Worm (Caenorhabditis elegans) whole organism, L1 larva: ENCODE results near the gene lgc-45.

Experiments
- C04F5.9 ChIP-seq: sonication (generic microtip); optimal IDR thresholded peaks from 2 replicates; lab custom pipeline; 2016; ENCODE audit warnings: missing genetic modification characterization, missing compliant biosample characterization
- C34B4.2 ChIP-seq: sonication (generic microtip); optimal IDR thresholded peaks from 2 replicates; lab custom pipeline; 2017; ENCODE audit warnings: mild to moderate bottlenecking, missing genetic modification characterization, missing compliant biosample characterization
- F16B12.6 ChIP-seq: fragments of 150-350 bp; optimal IDR thresholded peaks from 2 replicates; lab custom pipeline; 2014; ENCODE audit warnings: missing biosample characterization, missing genetic modification characterization
- Y116A8C.19 ChIP-seq: sonication (generic microtip); optimal IDR thresholded peaks from 2 replicates; lab custom pipeline; 2016; ENCODE audit warnings: missing compliant biosample characterization, missing genetic modification characterization, borderline replicate concordance
- aly-2 ChIP-seq: fragments of 150-350 bp; optimal IDR thresholded peaks from 2 replicates; lab custom pipeline; 2014; ENCODE audit warnings: missing biosample characterization, missing genetic modification characterization
- ama-1 ChIP-seq: fragments of 150-350 bp; optimal IDR thresholded peaks from 2 replicates; lab custom pipeline; 2014
- blmp-1 ChIP-seq: fragments of 150-350 bp; optimal IDR thresholded peaks from 2 replicates; lab custom pipeline; 2014; ENCODE audit warnings: missing biosample characterization, missing genetic modification characterization
- ceh-82 ChIP-seq, 3 experiments: fragments of 150-350 bp in 1 of 3; sonication (generic microtip) in 2 of 3; optimal IDR thresholded peaks; 2 replicates each; lab custom pipeline; 2014 to 2017; ENCODE audit warnings: missing biosample characterization in 3 of 3, missing genetic modification characterization in 3 of 3
- dpl-1 ChIP-seq, 3 experiments: fragments of 150-350 bp in 2 of 3; sonication (generic microtip) in 1 of 3; optimal IDR thresholded peaks; 2 replicates each; lab custom pipeline; 2014 to 2017; ENCODE audit warnings: missing biosample characterization in 3 of 3, missing genetic modification characterization in 3 of 3, missing genetic modification reagents in 3 of 3
- dsc-1 ChIP-seq: sonication (generic microtip); optimal IDR thresholded peaks from 2 replicates; lab custom pipeline; 2016; ENCODE audit warnings: mild to moderate bottlenecking, missing genetic modification characterization, missing compliant biosample characterization
- efl-1 ChIP-seq, 4 experiments: fragments of 150-350 bp; optimal IDR thresholded peaks in 3 of 4; peaks in 1 of 4; 1 replicate in 1 of 4; 2 replicates in 3 of 4; lab custom pipeline; 2014; ENCODE audit warnings: missing biosample characterization in 2 of 4, missing genetic modification characterization in 2 of 4, missing genetic modification reagents in 2 of 4
- efl-3 ChIP-seq: fragments of 200-800 bp; sonication (Bioruptor generic); optimal IDR thresholded peaks from 2 replicates; lab custom pipeline; 2018; ENCODE audit warnings: mild to moderate bottlenecking, missing genetic modification characterization, missing compliant biosample characterization
- egl-13 ChIP-seq: sonication (generic microtip); optimal IDR thresholded peaks from 2 replicates; lab custom pipeline; 2016; ENCODE audit warnings: missing genotype, missing genetic modification reagents, missing genetic modification characterization, missing compliant biosample characterization
- egl-27 ChIP-seq, 2 experiments: fragments of 150-350 bp in 1 of 2; sonication (generic microtip); optimal IDR thresholded peaks; 3 replicates each; lab custom pipeline; 2017 to 2018; ENCODE audit warnings: missing biosample characterization in 2 of 2, missing genetic modification characterization in 2 of 2, missing genetic modification reagents in 2 of 2
- elt-3 ChIP-seq, 6 experiments: fragments of 150-350 bp in 1 of 6; sonication (generic microtip); optimal IDR thresholded peaks; 2 replicates each; lab custom pipeline; 2017 to 2018; ENCODE audit warnings: missing biosample characterization in 6 of 6, missing genetic modification characterization in 6 of 6, inconsistent platforms in 1 of 6
- fkh-10 ChIP-seq: sonication (generic microtip); optimal IDR thresholded peaks from 2 replicates; lab custom pipeline; 2017; ENCODE audit warnings: missing biosample characterization, missing genetic modification reagents, missing genetic modification characterization
- fos-1 ChIP-seq: fragments of 150-350 bp; optimal IDR thresholded peaks from 2 replicates; lab custom pipeline; 2014; ENCODE audit warnings: missing biosample characterization, missing genetic modification characterization
- grh-1 ChIP-seq: fragments of 200-800 bp; sonication (Bioruptor generic); IDR thresholded peaks from 2 replicates; pipeline ENCODE4 v1.3.6; 2022; ENCODE audit warnings: missing genetic modification reagents, missing genetic modification characterization, missing compliant biosample characterization
- hlh-17 ChIP-seq: fragments of 200-800 bp; sonication (Bioruptor generic); optimal IDR thresholded peaks from 2 replicates; lab custom pipeline; 2018; ENCODE audit warnings: missing genetic modification characterization, mild to moderate bottlenecking, missing compliant biosample characterization, moderate library complexity, borderline replicate concordance
- hlh-4 ChIP-seq: sonication (generic microtip); optimal IDR thresholded peaks from 2 replicates; lab custom pipeline; 2016; ENCODE audit warnings: mild to moderate bottlenecking, missing genetic modification characterization, missing compliant biosample characterization
- hpl-2 ChIP-seq: fragments of 150-350 bp; optimal IDR thresholded peaks from 2 replicates; lab custom pipeline; 2014; ENCODE audit warnings: missing biosample characterization, missing genetic modification reagents, missing genetic modification characterization
- irx-1 ChIP-seq: sonication (generic microtip); optimal IDR thresholded peaks from 2 replicates; lab custom pipeline; 2016; ENCODE audit warnings: missing genetic modification characterization, missing compliant biosample characterization
- jun-1 ChIP-seq: fragments of 150-350 bp; optimal IDR thresholded peaks from 2 replicates; lab custom pipeline; 2014; ENCODE audit warnings: missing biosample characterization, missing genetic modification reagents, missing genetic modification characterization
- lin-14 ChIP-seq: fragments of 200-800 bp; sonication (Bioruptor generic); optimal IDR thresholded peaks from 2 replicates; lab custom pipeline; 2018; ENCODE audit warnings: mild to moderate bottlenecking, missing genetic modification characterization, moderate library complexity, missing compliant biosample characterization
- lsy-2 ChIP-seq, 2 experiments: fragments of 150-350 bp; optimal IDR thresholded peaks; 2 replicates each; lab custom pipeline; 2014; ENCODE audit warnings: missing biosample characterization in 2 of 2, missing genetic modification characterization in 2 of 2
- mab-9 ChIP-seq: fragments of 200-800 bp; sonication (Bioruptor generic); IDR thresholded peaks from 2 replicates; pipeline ENCODE4 v1.3.6; 2022; ENCODE audit warnings: missing genetic modification reagents, missing genetic modification characterization, missing compliant biosample characterization
- mdl-1 ChIP-seq, 2 experiments: fragments of 150-350 bp; optimal IDR thresholded peaks; 2 replicates each; lab custom pipeline; 2014 to 2017; ENCODE audit warnings: missing biosample characterization in 2 of 2, missing genetic modification characterization in 2 of 2, inconsistent platforms in 1 of 2
- mep-1 ChIP-seq: fragments of 150-350 bp; optimal IDR thresholded peaks from 2 replicates; lab custom pipeline; 2014; ENCODE audit warnings: missing biosample characterization, missing genetic modification characterization
- nhr-237 ChIP-seq: fragments of 150-350 bp; optimal IDR thresholded peaks from 2 replicates; lab custom pipeline; 2014; ENCODE audit warnings: missing biosample characterization, missing genetic modification characterization
- nhr-47 ChIP-seq: sonication (generic microtip); optimal IDR thresholded peaks from 2 replicates; lab custom pipeline; 2016; ENCODE audit warnings: mild to moderate bottlenecking, missing genetic modification characterization, moderate library complexity, missing compliant biosample characterization
- nhr-76 ChIP-seq: sonication (generic microtip); optimal IDR thresholded peaks from 2 replicates; lab custom pipeline; 2017; ENCODE audit warnings: missing biosample characterization, missing genetic modification characterization
- nhr-77 ChIP-seq: fragments of 150-350 bp; optimal IDR thresholded peaks from 2 replicates; lab custom pipeline; 2014; ENCODE audit warnings: missing biosample characterization, missing genetic modification characterization
- nhr-90 ChIP-seq: sonication (generic microtip); optimal IDR thresholded peaks from 2 replicates; lab custom pipeline; 2016; ENCODE audit warnings: mild to moderate bottlenecking, missing genetic modification characterization, missing compliant biosample characterization; ENCODE audit not compliant: poor library complexity
- pax-3 ChIP-seq: fragments of 200-800 bp; sonication (Bioruptor generic); optimal IDR thresholded peaks from 2 replicates; lab custom pipeline; 2018; ENCODE audit warnings: mild to moderate bottlenecking, missing genetic modification characterization, moderate library complexity, missing compliant biosample characterization
- pqm-1 ChIP-seq: sonication (generic microtip); optimal IDR thresholded peaks from 3 replicates; lab custom pipeline; 2017; ENCODE audit warnings: missing biosample characterization, missing genetic modification characterization
- rnt-1 ChIP-seq: sonication (generic microtip); optimal IDR thresholded peaks from 2 replicates; lab custom pipeline; 2016; ENCODE audit warnings: mild to moderate bottlenecking, missing genetic modification characterization, moderate library complexity, missing compliant biosample characterization
- skn-1 ChIP-seq: fragments of 150-350 bp; optimal IDR thresholded peaks from 2 replicates; lab custom pipeline; 2014; ENCODE audit warnings: missing biosample characterization, missing genetic modification characterization
- snpc-4 ChIP-seq: fragments of 150-350 bp; optimal IDR thresholded peaks from 2 replicates; lab custom pipeline; 2014; ENCODE audit warnings: missing biosample characterization, missing genetic modification characterization
- snu-23 ChIP-seq: sonication (generic microtip); optimal IDR thresholded peaks from 2 replicates; lab custom pipeline; 2016; ENCODE audit warnings: missing genetic modification characterization, missing compliant biosample characterization
- sptf-1 ChIP-seq: fragments of 150-350 bp; optimal IDR thresholded peaks from 2 replicates; lab custom pipeline; 2014; ENCODE audit warnings: missing biosample characterization, missing genetic modification characterization
- swsn-7 ChIP-seq: sonication (generic microtip); optimal IDR thresholded peaks from 2 replicates; lab custom pipeline; 2016; ENCODE audit warnings: missing genetic modification characterization, missing compliant biosample characterization
- tbx-2 ChIP-seq: sonication (generic microtip); optimal IDR thresholded peaks from 2 replicates; lab custom pipeline; 2016; ENCODE audit warnings: missing genetic modification characterization, missing compliant biosample characterization
- unc-62 ChIP-seq: fragments of 150-350 bp; optimal IDR thresholded peaks from 2 replicates; lab custom pipeline; 2014; ENCODE audit warnings: missing biosample characterization, missing genetic modification reagents, missing genetic modification characterization
- unc-98 ChIP-seq: fragments of 200-800 bp; sonication (Bioruptor generic); IDR thresholded peaks from 2 replicates; pipeline ENCODE4 v1.3.6; 2022; ENCODE audit warnings: missing genetic modification characterization, missing compliant biosample characterization
- vab-15 ChIP-seq: sonication (generic microtip); optimal IDR thresholded peaks from 2 replicates; lab custom pipeline; 2017; ENCODE audit warnings: missing genotype, mild to moderate bottlenecking, missing genetic modification characterization, missing compliant biosample characterization
- zag-1 ChIP-seq: fragments of 150-350 bp; optimal IDR thresholded peaks from 2 replicates; lab custom pipeline; 2014; ENCODE audit warnings: missing biosample characterization, missing genetic modification characterization
- ztf-4 ChIP-seq: fragments of 150-350 bp; optimal IDR thresholded peaks from 2 replicates; lab custom pipeline; 2014; ENCODE audit warnings: missing biosample characterization, missing genetic modification characterization

lgc-45 gene

ce11 chrII:3518961-3519544 is 38.2 kb upstream of the lgc-45 start, which contains the start of gene clec-126 (continued):
- TF ChIP-seq nhr-90: peak; percentile 90
- TF ChIP-seq ceh-82 (tag; optimal IDR thresholded peaks at IDR 0.05; lab: Kevin White, UChicago): peak in 2 of 3 experiments; percentile 13 to 37
- TF ChIP-seq swsn-7 (tag; lab: Kevin White, UChicago): peak; percentile 65
- no peak for TF ChIP-seq jun-1 (tag; lab: Kevin White, UChicago)
- TF ChIP-seq pax-3 (tag; lab: Kevin White, UChicago): no peak
- no peak for TF ChIP-seq aly-2 (tag; lab: Kevin White, UChicago)
- TF ChIP-seq C04F5.9 (tag; lab: Kevin White, UChicago): peak; percentile 29
- TF ChIP-seq hlh-4 (tag; lab: Kevin White, UChicago): no peak
- TF ChIP-seq ztf-4: peak; percentile 64
- TF ChIP-seq rnt-1: peak; percentile 66
- no peak for TF ChIP-seq C34B4.2 (tag; lab: Kevin White, UChicago)
- peak; percentile 68 to 81 for TF ChIP-seq lsy-2 (tag; optimal IDR thresholded peaks at IDR 0.05; lab: Kevin White, UChicago)
- TF ChIP-seq grh-1 (GFP tag; lab: Robert Waterston, UW): peak; percentile 7; the same call in 1 of the 2 replicates
- peak; percentile 28 for TF ChIP-seq F16B12.6 (tag; lab: Kevin White, UChicago)
- TF ChIP-seq hlh-17 (GFP tag; lab: Kevin White, UChicago): no peak
- peak; percentile 71 for TF ChIP-seq mep-1 (tag; lab: Kevin White, UChicago)
- peak; percentile 83 for TF ChIP-seq nhr-47 (tag; lab: Kevin White, UChicago)
- peak in 2 of 6 experiments; percentile 2 to 40 for TF ChIP-seq elt-3 (tag; optimal IDR thresholded peaks at IDR 0.05; lab: Kevin White, UChicago)
- TF ChIP-seq vab-15: no peak
- no peak for TF ChIP-seq pqm-1 (tag; lab: Kevin White, UChicago)
- TF ChIP-seq blmp-1 (tag; lab: Kevin White, UChicago): peak; percentile 40
- peak in 1 of 2 experiments; percentile 35 for TF ChIP-seq egl-27 (tag; optimal IDR thresholded peaks at IDR 0.05; lab: Kevin White, UChicago)
- peak; percentile 76 for TF ChIP-seq lin-14 (GFP tag; lab: Kevin White, UChicago)
- TF ChIP-seq mdl-1 (tag; optimal IDR thresholded peaks at IDR 0.05; lab: Kevin White, UChicago): peak in 1 of 2 experiments; percentile 50
- TF ChIP-seq unc-98: no peak
- TF ChIP-seq dsc-1 (tag; lab: Kevin White, UChicago): peak; percentile 62
- no peak for TF ChIP-seq nhr-76 (tag; lab: Kevin White, UChicago)
- peak; percentile 69 for TF ChIP-seq nhr-77
- no peak for TF ChIP-seq sptf-1 (tag; lab: Kevin White, UChicago)
- peak; percentile 38 to 59 for TF ChIP-seq efl-1 (optimal IDR thresholded peaks at IDR 0.05; lab: Kevin White, UChicago)
- peak; percentile 40 to 93 for TF ChIP-seq efl-1 (GFP tag; optimal IDR thresholded peaks at IDR 0.05 in 1 of 2; lab: Kevin White, UChicago)
- TF ChIP-seq unc-62 (GFP tag; lab: Kevin White, UChicago): no peak

DNA sequence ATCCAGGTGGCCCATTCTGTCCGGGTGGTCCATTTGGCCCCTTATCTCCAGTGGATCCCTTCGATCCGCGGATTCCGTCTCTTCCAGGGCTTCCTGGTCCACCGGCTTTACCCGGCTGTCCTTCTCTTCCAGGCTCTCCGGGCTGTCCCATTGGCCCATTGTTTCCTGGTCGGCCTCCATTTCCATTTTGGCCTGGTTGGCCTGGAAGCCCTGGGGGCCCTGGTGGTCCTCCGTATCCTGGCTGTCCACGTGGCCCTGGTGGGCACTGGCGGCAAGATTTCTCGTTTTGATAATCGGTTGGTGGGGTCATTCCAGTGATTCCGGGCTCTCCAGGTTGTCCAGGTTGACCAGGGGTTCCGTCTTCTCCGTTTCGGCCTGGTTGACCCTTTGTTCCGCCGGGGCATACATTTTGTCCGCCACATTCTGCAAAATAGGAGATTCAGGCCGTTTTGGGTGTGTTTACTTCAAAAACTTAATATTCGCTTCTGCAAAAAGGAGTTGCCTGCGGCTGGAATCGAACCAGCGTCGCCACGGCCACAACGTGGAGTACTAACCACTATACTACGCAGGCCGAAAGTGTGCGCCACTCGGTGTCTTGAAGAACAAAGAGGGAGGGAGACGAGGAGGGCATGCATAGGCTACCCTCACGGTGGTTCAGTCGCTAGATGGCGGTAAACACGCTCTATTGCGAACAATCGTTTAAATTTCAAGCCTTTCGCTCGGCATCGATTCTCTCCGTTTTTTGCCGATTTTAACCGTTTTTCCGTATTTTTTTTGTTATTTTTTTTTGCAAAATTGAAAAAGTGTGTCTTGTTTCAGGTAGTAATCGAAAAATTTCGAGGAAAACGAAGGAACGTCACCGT is 36.1 kb upstream of the lgc-45 start, which contains the start of gene W09G10.9:
Gene W09G10.9 (plus strand): TSS at position 813 of the 863 bp plus-strand sequence.
- no peak for TF ChIP-seq ama-1 (lab: Kevin White, UChicago)
- TF ChIP-seq irx-1 (tag; lab: Kevin White, UChicago): peak; percentile 40
- TF ChIP-seq vab-15: no peak
- no peak for TF ChIP-seq C34B4.2 (tag; lab: Kevin White, UChicago)
- peak; percentile 83 for TF ChIP-seq snu-23
- no peak for TF ChIP-seq hpl-2 (GFP tag; lab: Kevin White, UChicago)
- TF ChIP-seq rnt-1: peak; percentile 79
- no peak for TF ChIP-seq nhr-76 (tag; lab: Kevin White, UChicago)
- peak; percentile 72 to 77 for TF ChIP-seq lsy-2 (tag; optimal IDR thresholded peaks at IDR 0.05; lab: Kevin White, UChicago)
- peak; percentile 34; the same call in 1 of the 2 replicates for TF ChIP-seq grh-1 (GFP tag; lab: Robert Waterston, UW)
- no peak for TF ChIP-seq nhr-237
- TF ChIP-seq zag-1 (tag; lab: Kevin White, UChicago): no peak
- TF ChIP-seq dpl-1 (GFP tag; optimal IDR thresholded peaks at IDR 0.05; lab: Kevin White, UChicago): peak; percentile 8 to 47 (median 43)
- TF ChIP-seq tbx-2 (tag; lab: Kevin White, UChicago): peak; percentile 66
- TF ChIP-seq Y116A8C.19 (tag; lab: Kevin White, UChicago): no peak
- no peak for TF ChIP-seq efl-3 (GFP tag; lab: Kevin White, UChicago)
- no peak for TF ChIP-seq aly-2 (tag; lab: Kevin White, UChicago)
- TF ChIP-seq fos-1: no peak
- TF ChIP-seq egl-13: peak; percentile 54
- TF ChIP-seq skn-1: peak; percentile 41
- TF ChIP-seq efl-1 (optimal IDR thresholded peaks at IDR 0.05; lab: Kevin White, UChicago): peak; percentile 38 to 53
- TF ChIP-seq efl-1 (GFP tag; optimal IDR thresholded peaks at IDR 0.05 in 1 of 2; lab: Kevin White, UChicago): peak; percentile 29 to 93
- peak; percentile 14 for TF ChIP-seq fkh-10 (GFP tag; lab: Kevin White, UChicago)
- TF ChIP-seq snpc-4: peak; percentile 27
- TF ChIP-seq lin-14 (GFP tag; lab: Kevin White, UChicago): peak; percentile 71
- TF ChIP-seq mdl-1 (tag; optimal IDR thresholded peaks at IDR 0.05; lab: Kevin White, UChicago): peak in 1 of 2 experiments; percentile 61
- peak; percentile 75 for TF ChIP-seq mab-9 (GFP tag; lab: Robert Waterston, UW)
